Worm (Caenorhabditis elegans): ENCODE results near the gene T22B7.8.

T22B7.8 gene

DNA sequence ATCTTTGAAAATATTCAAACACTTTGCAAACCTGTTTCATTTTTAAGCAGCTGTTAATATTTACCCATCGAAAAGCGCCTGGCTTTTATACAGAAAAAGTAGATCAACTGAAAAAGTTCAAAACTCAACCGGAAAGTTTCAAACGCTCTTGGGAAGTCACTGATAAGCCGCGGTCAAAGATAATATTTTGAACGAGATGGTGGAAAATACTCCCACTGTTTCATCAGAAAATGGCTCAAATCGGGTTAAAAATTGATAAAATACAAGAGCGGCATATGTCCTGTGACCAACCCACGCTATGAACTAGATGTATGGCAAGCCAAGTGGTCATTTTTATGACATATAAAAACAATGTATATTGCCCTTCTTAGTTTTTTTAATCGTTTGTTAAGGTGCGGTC is 32.5 kb upstream of the T22B7.8 start, which contains the start of gene sulp-2:
Gene sulp-2 (minus strand): TSS at position 107 of the 400 bp plus-strand sequence.
- TF ChIP-seq lsy-12 (tag; optimal IDR thresholded peaks at IDR 0.05) (no peak), lin-39 (tag; optimal IDR thresholded peaks at IDR 0.05) (no peak), pqm-1 (tag; optimal IDR thresholded peaks at IDR 0.05) (peak; percentile 52), elt-2 (tag; optimal IDR thresholded peaks at IDR 0.05) (peak; percentile 35)

DNA sequence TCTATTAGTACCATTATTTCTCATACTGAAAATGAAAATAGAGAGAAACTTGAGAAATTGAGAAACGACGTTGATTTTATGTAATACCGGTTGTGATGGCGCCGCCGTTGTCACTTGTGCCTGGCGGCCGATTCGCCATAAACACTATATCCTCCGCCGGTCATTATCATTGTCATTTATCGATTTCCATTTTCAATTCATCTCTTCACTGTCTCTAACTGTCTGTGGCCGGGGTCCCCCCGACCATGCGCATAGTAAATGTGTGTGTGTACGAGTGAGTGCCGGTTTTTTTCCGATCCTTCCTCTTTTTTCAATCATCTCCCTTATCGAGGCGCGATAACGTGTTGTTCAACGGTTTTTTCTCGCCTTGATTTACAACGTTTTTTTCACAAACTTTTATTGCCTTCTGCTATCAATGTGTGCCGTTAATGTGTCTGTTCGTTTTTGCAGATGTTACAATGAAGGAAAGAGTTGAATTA is 28.3 kb upstream of the T22B7.8 start, which contains the start of gene F14D12.1:
Gene F14D12.1 (plus strand): TSS at position 429 of the 479 bp plus-strand sequence.
- TF ChIP-seq nhr-25 (tag; optimal IDR thresholded peaks at IDR 0.05) (peak; percentile 38), elt-3 (tag; optimal IDR thresholded peaks at IDR 0.05) (peak; percentile 61 to 71 (median 68)), fos-1 (tag; optimal IDR thresholded peaks at IDR 0.05) (no peak), fkh-10 (GFP tag; optimal IDR thresholded peaks at IDR 0.05) (no peak), nhr-28 (tag; optimal IDR thresholded peaks at IDR 0.05) (no peak), tbx-2 (tag; optimal IDR thresholded peaks at IDR 0.05) (no peak), ceh-9 (tag; optimal IDR thresholded peaks at IDR 0.05) (no peak), daf-12 (tag; optimal IDR thresholded peaks at IDR 0.05) (no peak), pqm-1 (tag; optimal IDR thresholded peaks at IDR 0.05) (no peak), nhr-67 (tag; optimal IDR thresholded peaks at IDR 0.05) (no peak), ceh-82 (tag; optimal IDR thresholded peaks at IDR 0.05) (no peak), egl-27 (tag; optimal IDR thresholded peaks at IDR 0.05) (no peak), R02D3.7 (tag; optimal IDR thresholded peaks at IDR 0.05) (no peak), elt-2 (tag; optimal IDR thresholded peaks at IDR 0.05) (no peak), lsy-12 (tag; optimal IDR thresholded peaks at IDR 0.05) (no peak), lin-39 (tag; optimal IDR thresholded peaks at IDR 0.05) (no peak), pha-4 (tag; optimal IDR thresholded peaks at IDR 0.05) (no peak), sea-2 (GFP tag; optimal IDR thresholded peaks at IDR 0.05) (no peak), lin-15B (tag; optimal IDR thresholded peaks at IDR 0.05) (no peak), ceh-16 (tag; optimal IDR thresholded peaks at IDR 0.05) (no peak), unc-62 (GFP tag; optimal IDR thresholded peaks at IDR 0.05) (no peak), snpc-4 (tag; optimal IDR thresholded peaks at IDR 0.05) (no peak), eor-1 (tag; optimal IDR thresholded peaks at IDR 0.05) (no peak), ceh-28 (tag; optimal IDR thresholded peaks at IDR 0.05) (peak; percentile 65), unc-39 (tag; optimal IDR thresholded peaks at IDR 0.05) (no peak), fkh-2 (tag; optimal IDR thresholded peaks at IDR 0.05) (no peak), nhr-77 (tag; optimal IDR thresholded peaks at IDR 0.05) (no peak), mdl-1 (tag; optimal IDR thresholded peaks at IDR 0.05) (no peak), jun-1 (tag; optimal IDR thresholded peaks at IDR 0.05) (no peak), nhr-12 (tag; optimal IDR thresholded peaks at IDR 0.05) (no peak), hmg-11 (tag; optimal IDR thresholded peaks at IDR 0.05) (no peak), mml-1 (tag; optimal IDR thresholded peaks at IDR 0.05) (no peak), nhr-43 (tag; optimal IDR thresholded peaks at IDR 0.05; ENCODE audit: poor library complexity, severe bottlenecking) (peak; percentile 84), ZK546.5 (tag; optimal IDR thresholded peaks at IDR 0.05) (no peak), ztf-11 (tag; optimal IDR thresholded peaks at IDR 0.05) (no peak), zag-1 (tag; optimal IDR thresholded peaks at IDR 0.05) (no peak), ztf-4 (tag; optimal IDR thresholded peaks at IDR 0.05) (no peak), nhr-23 (tag; optimal IDR thresholded peaks at IDR 0.05) (peak; percentile 57), elt-1 (tag; optimal IDR thresholded peaks at IDR 0.05) (no peak), nhr-11 (tag; optimal IDR thresholded peaks at IDR 0.05) (no peak)

- TF ChIP-seq pqm-1 (tag; optimal IDR thresholded peaks at IDR 0.05) = no peak
- peak; percentile 45 for TF ChIP-seq nhr-43 (tag; optimal IDR thresholded peaks at IDR 0.05; ENCODE audit: poor library complexity, severe bottlenecking)
Observed at ce11 chrX:5605049-5605448, 26.7 kb upstream of the T22B7.8 start.

ce11 chrX:5611155-5611554 is 20.6 kb upstream of the T22B7.8 start, which contains the start of gene octr-1:
Gene octr-1 (minus strand): TSS chrX:5611255.
- TF ChIP-seq R02D3.7 (tag; optimal IDR thresholded peaks at IDR 0.05) = no peak
- no peak for TF ChIP-seq lin-39 (tag; optimal IDR thresholded peaks at IDR 0.05)
- no peak for TF ChIP-seq aly-2 (tag; optimal IDR thresholded peaks at IDR 0.05)
- TF ChIP-seq unc-62 (GFP tag; optimal IDR thresholded peaks at IDR 0.05) = no peak
- no peak for TF ChIP-seq pqm-1 (tag; optimal IDR thresholded peaks at IDR 0.05)
- TF ChIP-seq unc-39 (tag; optimal IDR thresholded peaks at IDR 0.05) = no peak
- TF ChIP-seq elt-3 (tag; optimal IDR thresholded peaks at IDR 0.05) = no peak
- no peak for TF ChIP-seq nfya-1 (tag; optimal IDR thresholded peaks at IDR 0.05; ENCODE audit: insufficient read depth)
- no peak for TF ChIP-seq nhr-11 (tag; optimal IDR thresholded peaks at IDR 0.05)
- no peak for TF ChIP-seq nhr-76 (tag; optimal IDR thresholded peaks at IDR 0.05)
- TF ChIP-seq nhr-237 (tag; optimal IDR thresholded peaks at IDR 0.05) = no peak
- TF ChIP-seq fkh-2 (tag; optimal IDR thresholded peaks at IDR 0.05) = no peak
- TF ChIP-seq elt-2 (tag; optimal IDR thresholded peaks at IDR 0.05) = no peak
- no peak for TF ChIP-seq lin-15B (tag; optimal IDR thresholded peaks at IDR 0.05)
- TF ChIP-seq ztf-4 (tag; optimal IDR thresholded peaks at IDR 0.05) = no peak
- no peak for TF ChIP-seq hmg-11 (tag; optimal IDR thresholded peaks at IDR 0.05)
- TF ChIP-seq tbx-2 (tag; optimal IDR thresholded peaks at IDR 0.05) = no peak
- TF ChIP-seq ama-1 (optimal IDR thresholded peaks at IDR 0.05) = no peak
- TF ChIP-seq nhr-77 (tag; optimal IDR thresholded peaks at IDR 0.05) = no peak
- no peak for TF ChIP-seq eor-1 (tag; optimal IDR thresholded peaks at IDR 0.05)

Measured in whole organism, L3 larva.